Fruit fly (Drosophila melanogaster) whole organism, pupa: ENCODE data around the gene Srr.

Experiments used
- CG10348 ChIP-seq: fragments of 200-800 bp; sonication (Bioruptor generic); IDR thresholded peaks from 2 replicates; pipeline ENCODE4 v1.3.6; 2022; ENCODE audit warnings: missing biosample characterization, missing genetic modification characterization
- CG12605 ChIP-seq: fragments of 200-800 bp; sonication (Bioruptor generic); IDR thresholded peaks from 2 replicates; pipeline ENCODE4 v1.3.6; 2022; ENCODE audit warnings: missing biosample characterization, missing genetic modification characterization
- CG13204 ChIP-seq: fragments of 200-800 bp; sonication (Bioruptor generic); optimal IDR thresholded peaks from 2 replicates; lab custom pipeline; 2018; ENCODE audit warnings: missing biosample characterization, mild to moderate bottlenecking, missing genetic modification characterization, moderate library complexity
- CG14655 ChIP-seq: fragments of 200-800 bp; sonication (Bioruptor generic); optimal IDR thresholded peaks from 3 replicates; lab custom pipeline; 2017; ENCODE audit warnings: mild to moderate bottlenecking, missing biosample characterization, missing genetic modification reagents, missing genetic modification characterization
- CG15710 ChIP-seq: fragments of 200-800 bp; sonication (Bioruptor generic); optimal IDR thresholded peaks from 2 replicates; lab custom pipeline; 2018; ENCODE audit warnings: missing biosample characterization, mild to moderate bottlenecking, missing genetic modification characterization, moderate library complexity
- CG34367 ChIP-seq: fragments of 200-800 bp; sonication (Bioruptor generic); optimal IDR thresholded peaks from 2 replicates; lab custom pipeline; 2018; ENCODE audit warnings: missing biosample characterization, mild to moderate bottlenecking, missing genetic modification characterization
- CG4496 ChIP-seq: fragments of 200-800 bp; sonication (Bioruptor generic); IDR thresholded peaks from 3 replicates; pipeline ENCODE4 v1.3.6; 2022; ENCODE audit warnings: missing biosample characterization, missing genetic modification characterization
- CG8159 ChIP-seq: fragments of 200-800 bp; sonication (Bioruptor generic); optimal IDR thresholded peaks from 3 replicates; lab custom pipeline; 2018; ENCODE audit warnings: missing biosample characterization, mild to moderate bottlenecking, missing genetic modification characterization, moderate library complexity
- D1 ChIP-seq: fragments of 200-800 bp; sonication (Bioruptor generic); optimal IDR thresholded peaks from 2 replicates; lab custom pipeline; 2018; ENCODE audit warnings: missing biosample characterization, mild to moderate bottlenecking, missing genetic modification characterization, moderate library complexity
- EcR ChIP-seq: fragments of 200-800 bp; sonication (Bioruptor generic); optimal IDR thresholded peaks from 3 replicates; lab custom pipeline; 2019; ENCODE audit warnings: missing biosample characterization, missing genetic modification characterization, mild to moderate bottlenecking, moderate library complexity, missing genetic modification reagents
- Ets98B ChIP-seq: fragments of 200-800 bp; sonication (Bioruptor generic); IDR thresholded peaks from 2 replicates; pipeline ENCODE4 v1.3.6; 2022; ENCODE audit warnings: missing biosample characterization, missing genetic modification characterization
- Pif1A ChIP-seq: fragments of 200-800 bp; sonication (Bioruptor generic); optimal IDR thresholded peaks from 3 replicates; lab custom pipeline; 2016; ENCODE audit warnings: missing biosample characterization, missing genetic modification characterization
- fd96Ca ChIP-seq: fragments of 200-800 bp; sonication (Bioruptor generic); IDR thresholded peaks from 3 replicates; pipeline ENCODE4 v1.3.6; 2022; ENCODE audit warnings: missing biosample characterization, missing genetic modification characterization
- rn ChIP-seq: fragments of 200-800 bp; sonication (Bioruptor generic); IDR thresholded peaks from 2 replicates; pipeline ENCODE4 v1.3.6; 2022; ENCODE audit warnings: missing biosample characterization, missing genetic modification characterization

DNA sequence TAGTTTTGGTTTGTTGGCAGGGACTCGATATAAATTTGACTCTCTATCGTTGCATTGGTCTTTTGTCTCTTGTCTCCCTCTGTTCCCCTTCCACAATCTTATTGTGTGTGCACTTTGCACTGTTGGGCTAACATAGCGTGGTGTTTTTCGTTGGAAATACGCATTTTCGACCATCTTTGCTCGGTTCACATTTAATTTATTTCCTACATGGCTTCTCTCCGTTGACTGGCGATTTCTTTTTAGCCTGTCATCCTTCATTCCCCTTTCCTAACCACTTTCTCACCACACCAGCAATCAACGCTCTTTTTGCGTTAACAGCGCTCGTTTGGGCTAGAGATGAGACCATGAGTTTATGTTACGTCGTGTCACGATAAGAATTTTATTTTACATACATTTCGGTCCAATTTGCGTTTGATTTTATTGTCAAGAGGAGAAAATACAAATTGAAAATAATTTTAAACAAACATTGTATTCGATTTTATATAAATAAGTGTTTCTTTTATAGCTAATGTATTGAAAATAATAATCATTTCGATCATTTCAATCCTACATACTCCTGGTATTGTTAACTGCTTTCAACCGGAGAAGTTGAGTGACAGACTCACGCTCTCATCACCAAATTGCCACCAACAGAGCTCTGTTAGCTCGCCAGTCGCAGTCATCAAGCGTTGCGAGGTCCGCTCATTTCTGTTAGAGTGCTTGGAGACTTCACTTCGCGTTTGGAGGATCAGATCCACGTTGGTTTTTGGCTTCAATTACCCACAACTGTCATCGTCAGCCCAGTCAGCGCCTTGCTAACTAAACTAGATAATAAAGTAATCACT, 23.8 kb upstream of the Srr start:
- TF ChIP-seq Ets98B (GFP tag; lab: Robert Waterston, UW) (peak; percentile 67), D1 (tag; lab: Kevin White, UChicago) (peak; percentile 31), Pif1A (GFP tag; lab: Kevin White, UChicago) (peak; percentile 80), CG4496 (GFP tag; lab: Robert Waterston, UW) (peak; percentile 80), CG14655 (GFP tag; lab: Kevin White, UChicago) (peak; percentile 86), EcR (GFP tag; lab: Kevin White, UChicago) (peak; percentile 44), rn (GFP tag; lab: Robert Waterston, UW) (peak; percentile 37; the same call in 1 of the 2 replicates), CG12605 (peak; percentile 40), CG13204 (GFP tag; lab: Kevin White, UChicago) (peak; percentile 72), CG34367 (tag; lab: Kevin White, UChicago) (peak; percentile 75), CG15710 (peak; percentile 86), CG8159 (tag; lab: Kevin White, UChicago) (peak; percentile 89), fd96Ca (GFP tag; lab: Robert Waterston, UW) (peak; percentile 71; the same call in 1 of the 3 replicates), CG10348 (GFP tag; lab: Robert Waterston, UW) (no peak)
